Fruit fly (Drosophila melanogaster) whole organism, embryonic: ENCODE measurements around the gene CG4297.
A peak's percentile ranks its signal among the peaks of the same experiment; 100 is the strongest.

Experiments used
- Adf1 ChIP-seq: fragments of 200-800 bp; sonication (Bioruptor generic); IDR thresholded peaks from 2 replicates; pipeline ENCODE4 v1.3.6; 2022; ENCODE audit warnings: missing biosample characterization, missing genetic modification characterization
- B-H1 ChIP-seq: fragments of 200-800 bp; sonication (Bioruptor generic); IDR thresholded peaks from 3 replicates; pipeline ENCODE4 v1.3.6; 2022; ENCODE audit warnings: missing biosample characterization, missing genetic modification characterization
- BEAF-32 ChIP-seq: fragments of 200-800 bp; sonication (Bioruptor generic); optimal IDR thresholded peaks from 3 replicates; lab custom pipeline; 2017; ENCODE audit warnings: missing biosample characterization, missing genetic modification characterization, mild to moderate bottlenecking, moderate library complexity, missing genetic modification reagents
- Blimp-1 ChIP-seq: fragments of 200-800 bp; sonication (Bioruptor generic); optimal IDR thresholded peaks from 3 replicates; lab custom pipeline; 2018; ENCODE audit warnings: missing biosample characterization, missing genetic modification characterization, mild to moderate bottlenecking, moderate library complexity, missing genetic modification reagents
- CG10267 ChIP-seq: fragments of 200-800 bp; sonication (Bioruptor generic); optimal IDR thresholded peaks from 2 replicates; lab custom pipeline; 2018; ENCODE audit warnings: missing biosample characterization, mild to moderate bottlenecking, missing genetic modification characterization, moderate library complexity
- CG12391 ChIP-seq: fragments of 200-800 bp; sonication (Bioruptor generic); optimal IDR thresholded peaks from 3 replicates; lab custom pipeline; 2018; ENCODE audit warnings: missing biosample characterization, mild to moderate bottlenecking, missing genetic modification characterization, moderate library complexity
- CG15011 ChIP-seq: fragments of 200-800 bp; sonication (Bioruptor generic); optimal IDR thresholded peaks from 3 replicates; lab custom pipeline; 2018; ENCODE audit warnings: missing biosample characterization, mild to moderate bottlenecking, missing genetic modification characterization
- CG1603 ChIP-seq: fragments of 200-800 bp; sonication (Bioruptor generic); optimal IDR thresholded peaks from 2 replicates; lab custom pipeline; 2019; ENCODE audit warnings: missing biosample characterization, mild to moderate bottlenecking, missing genetic modification characterization, moderate library complexity
- CG17385 ChIP-seq: fragments of 200-800 bp; sonication (Bioruptor generic); optimal IDR thresholded peaks from 3 replicates; lab custom pipeline; 2018; ENCODE audit warnings: missing biosample characterization, mild to moderate bottlenecking, missing genetic modification characterization
- CG18262 ChIP-seq: fragments of 200-800 bp; optimal IDR thresholded peaks from 3 replicates; lab custom pipeline; 2019; ENCODE audit warnings: missing biosample characterization, mild to moderate bottlenecking, missing genetic modification characterization, moderate library complexity
- CG30403 ChIP-seq: fragments of 200-800 bp; sonication (Bioruptor generic); optimal IDR thresholded peaks from 3 replicates; lab custom pipeline; 2016; ENCODE audit warnings: missing biosample characterization, missing genetic modification characterization
- CG30431 ChIP-seq: fragments of 200-800 bp; sonication (Bioruptor generic); optimal IDR thresholded peaks from 2 replicates; lab custom pipeline; 2017; ENCODE audit warnings: missing biosample characterization, missing genetic modification characterization
- CG31224 ChIP-seq: fragments of 200-800 bp; sonication (Bioruptor generic); IDR thresholded peaks from 2 replicates; pipeline ENCODE4 v1.3.6; 2022; ENCODE audit warnings: missing biosample characterization, missing genetic modification characterization
- CG32767 ChIP-seq: fragments of 200-800 bp; sonication (Bioruptor generic); IDR thresholded peaks from 2 replicates; pipeline ENCODE4 v1.3.6; 2022; ENCODE audit warnings: missing biosample characterization, missing genetic modification characterization
- CG6254 ChIP-seq: fragments of 200-800 bp; sonication (Bioruptor generic); optimal IDR thresholded peaks from 3 replicates; lab custom pipeline; 2017; ENCODE audit warnings: mild to moderate bottlenecking, missing biosample characterization, missing genetic modification reagents, missing genetic modification characterization
- CG6689 ChIP-seq: fragments of 200-800 bp; sonication (Bioruptor generic); IDR thresholded peaks from 2 replicates; pipeline ENCODE4 v1.3.6; 2022; ENCODE audit warnings: missing biosample characterization, missing genetic modification characterization
- CG8944 ChIP-seq: fragments of 200-800 bp; sonication (Bioruptor generic); optimal IDR thresholded peaks from 3 replicates; lab custom pipeline; 2016; ENCODE audit warnings: missing biosample characterization, missing genetic modification characterization
- CG9727 ChIP-seq: fragments of 200-800 bp; sonication (Bioruptor generic); optimal IDR thresholded peaks from 3 replicates; lab custom pipeline; 2017; ENCODE audit warnings: missing biosample characterization, mild to moderate bottlenecking, missing genetic modification characterization
- CHES-1-like ChIP-seq: fragments of 200-800 bp; sonication (Bioruptor generic); optimal IDR thresholded peaks from 2 replicates; lab custom pipeline; 2016; ENCODE audit warnings: missing biosample characterization, missing genetic modification characterization
- CTCF ChIP-seq: fragments of 200-800 bp; sonication (Bioruptor generic); optimal IDR thresholded peaks from 2 replicates; lab custom pipeline; 2017; ENCODE audit warnings: missing biosample characterization, mild to moderate bottlenecking, missing genetic modification characterization, moderate library complexity
- Chrac-16 ChIP-seq: fragments of 200-800 bp; sonication (Bioruptor generic); optimal IDR thresholded peaks from 3 replicates; lab custom pipeline; 2016; ENCODE audit warnings: missing biosample characterization, missing genetic modification characterization
- D19A ChIP-seq: fragments of 200-800 bp; optimal IDR thresholded peaks from 3 replicates; lab custom pipeline; 2019; ENCODE audit warnings: missing biosample characterization, mild to moderate bottlenecking, missing genetic modification characterization, moderate library complexity
- Deaf1 ChIP-seq: fragments of 200-800 bp; optimal IDR thresholded peaks from 3 replicates; lab custom pipeline; 2019; ENCODE audit warnings: missing biosample characterization, mild to moderate bottlenecking, missing genetic modification characterization, moderate library complexity
- ERR ChIP-seq: fragments of 200-800 bp; sonication (Bioruptor generic); optimal IDR thresholded peaks from 2 replicates; lab custom pipeline; 2016; ENCODE audit warnings: missing biosample characterization, missing genetic modification characterization
- Fer1 ChIP-seq: fragments of 200-800 bp; sonication (Bioruptor generic); optimal IDR thresholded peaks from 2 replicates; lab custom pipeline; 2017; ENCODE audit warnings: missing biosample characterization, mild to moderate bottlenecking, missing genetic modification characterization
- Med ChIP-seq: fragments of 200-800 bp; sonication (Bioruptor generic); peaks from one replicate; lab custom pipeline; 2016; ENCODE audit warnings: missing biosample characterization, missing genetic modification characterization, mild to moderate bottlenecking, inconsistent platforms, moderate library complexity
- Pdp1 ChIP-seq, 2 experiments: fragments of 200-800 bp; sonication (Bioruptor generic); optimal IDR thresholded peaks; 3 replicates each; lab custom pipeline; 2016; ENCODE audit warnings: missing biosample characterization in 2 of 2, missing genetic modification characterization in 2 of 2, mild to moderate bottlenecking in 1 of 2, moderate library complexity in 1 of 2
- Rx ChIP-seq: fragments of 200-800 bp; sonication (Bioruptor generic); IDR thresholded peaks from 2 replicates; pipeline ENCODE4 v1.3.6; 2022; ENCODE audit warnings: missing biosample characterization, missing genetic modification characterization
- Ssrp ChIP-seq: fragments of 200-800 bp; sonication (Bioruptor generic); optimal IDR thresholded peaks from 2 replicates; lab custom pipeline; 2018; ENCODE audit warnings: missing biosample characterization, mild to moderate bottlenecking, missing genetic modification characterization, moderate library complexity
- Usf ChIP-seq: fragments of 200-800 bp; sonication (Bioruptor generic); optimal IDR thresholded peaks from 2 replicates; lab custom pipeline; 2017; ENCODE audit warnings: missing genotype, missing biosample characterization, missing genetic modification characterization
- Xbp1 ChIP-seq: fragments of 200-800 bp; sonication (Bioruptor generic); optimal IDR thresholded peaks from 3 replicates; lab custom pipeline; 2016; ENCODE audit warnings: missing biosample characterization, mild to moderate bottlenecking, missing genetic modification characterization
- az2 ChIP-seq: fragments of 200-800 bp; sonication (Bioruptor generic); optimal IDR thresholded peaks from 3 replicates; lab custom pipeline; 2016; ENCODE audit warnings: missing biosample characterization, missing genetic modification characterization
- bcd ChIP-seq: fragments of 200-800 bp; sonication (Bioruptor generic); optimal IDR thresholded peaks from 2 replicates; lab custom pipeline; 2017; ENCODE audit warnings: missing biosample characterization, mild to moderate bottlenecking, missing genetic modification characterization
- bigmax ChIP-seq: fragments of 200-800 bp; sonication (Bioruptor generic); optimal IDR thresholded peaks from 2 replicates; lab custom pipeline; 2018; ENCODE audit warnings: missing biosample characterization, mild to moderate bottlenecking, missing genetic modification characterization
- chm ChIP-seq: fragments of 200-800 bp; sonication (Bioruptor generic); IDR thresholded peaks from 2 replicates; pipeline ENCODE4 v1.3.6; 2022; ENCODE audit warnings: missing biosample characterization, missing genetic modification characterization
- gce ChIP-seq: fragments of 200-800 bp; sonication (Bioruptor generic); IDR thresholded peaks from 3 replicates; pipeline ENCODE4 v1.3.6; 2022; ENCODE audit warnings: missing biosample characterization, missing genetic modification characterization
- gro ChIP-seq: fragments of 200-800 bp; sonication (Bioruptor generic); optimal IDR thresholded peaks from 2 replicates; lab custom pipeline; 2016; ENCODE audit warnings: missing biosample characterization, missing genetic modification characterization
- gsb-n ChIP-seq: fragments of 200-800 bp; sonication (Bioruptor generic); optimal IDR thresholded peaks from 3 replicates; lab custom pipeline; 2018; ENCODE audit warnings: missing biosample characterization, mild to moderate bottlenecking, missing genetic modification characterization
- hbn ChIP-seq: fragments of 200-800 bp; sonication (Bioruptor generic); IDR thresholded peaks from 2 replicates; pipeline ENCODE4 v1.3.6; 2022; ENCODE audit warnings: missing biosample characterization, missing genetic modification characterization; ENCODE audit not compliant: partially characterized antibody
- lov ChIP-seq, 2 experiments: fragments of 200-800 bp in 1 of 2; fragments of >200 bp in 1 of 2; sonication (Bioruptor generic) in 1 of 2; IDR thresholded peaks in 1 of 2; optimal IDR thresholded peaks in 1 of 2; 2 replicates in 1 of 2; 3 replicates in 1 of 2; pipeline versions ENCODE4 v1.3.6 to Lab custom; 2017 to 2022; ENCODE audit warnings: missing biosample characterization in 1 of 2, missing genetic modification characterization in 1 of 2
- pum ChIP-seq: fragments of 200-800 bp; sonication (Bioruptor generic); optimal IDR thresholded peaks from 2 replicates; lab custom pipeline; 2016; ENCODE audit warnings: missing biosample characterization, missing genetic modification characterization
- seq ChIP-seq: fragments of 200-800 bp; sonication (Bioruptor generic); IDR thresholded peaks from 2 replicates; pipeline ENCODE4 v1.3.6; 2022; ENCODE audit warnings: missing biosample characterization, missing genetic modification characterization
- sisA ChIP-seq: fragments of 200-800 bp; sonication (Bioruptor generic); IDR thresholded peaks from 2 replicates; pipeline ENCODE4 v1.3.6; 2022; ENCODE audit warnings: missing biosample characterization, missing genetic modification characterization
- tgo ChIP-seq: fragments of 200-800 bp; sonication (Bioruptor generic); IDR thresholded peaks from 3 replicates; pipeline ENCODE4 v1.3.6; 2022; ENCODE audit warnings: missing biosample characterization, missing genetic modification characterization
- tio ChIP-seq: fragments of 200-800 bp; sonication (Bioruptor generic); optimal IDR thresholded peaks from 2 replicates; lab custom pipeline; 2017; ENCODE audit warnings: missing biosample characterization, missing genetic modification characterization, inconsistent platforms
- unpg ChIP-seq: fragments of 200-800 bp; sonication (Bioruptor generic); optimal IDR thresholded peaks from 3 replicates; lab custom pipeline; 2018; ENCODE audit warnings: missing biosample characterization, mild to moderate bottlenecking, missing genetic modification characterization, moderate library complexity
- vvl ChIP-seq: fragments of 200-800 bp; sonication (Bioruptor generic); IDR thresholded peaks from 2 replicates; pipeline ENCODE4 v1.3.6; 2022; ENCODE audit warnings: missing biosample characterization, missing genetic modification characterization

CG4297 gene

dm6 chr2L:427338-428234 lies 44.4 kb downstream of the CG4297 start (continued):
- TF ChIP-seq vvl (GFP tag; lab: Robert Waterston, UW), result peak; percentile 35; the same call in 1 of the 2 replicates
- TF ChIP-seq tgo, result peak; percentile 28; the same call in 1 of the 3 replicates
- peak; percentile 21 for TF ChIP-seq CG9727 (GFP tag; lab: Kevin White, UChicago)
- TF ChIP-seq CG8944, result peak; percentile 19
- TF ChIP-seq CG6254 (GFP tag; lab: Kevin White, UChicago), result peak; percentile 40
- TF ChIP-seq Ssrp (tag; lab: Kevin White, UChicago), result no peak
- TF ChIP-seq az2 (GFP tag; lab: Kevin White, UChicago), result peak; percentile 16
- peak; percentile 12 for TF ChIP-seq bcd (GFP tag; lab: Kevin White, UChicago)
- TF ChIP-seq lov (optimal IDR thresholded peaks at IDR 0.05; lab: Kevin White, UChicago), result no peak
- TF ChIP-seq lov (GFP tag; IDR thresholded peaks at IDR 0.05; lab: Robert Waterston, UW), result 0 out of 3 replicates have a peak, but pooled peaks have one; percentile 66
- TF ChIP-seq chm (GFP tag; lab: Robert Waterston, UW), result peak; percentile 24; the same call in 1 of the 2 replicates
- TF ChIP-seq tio, result peak; percentile 53
- peak; percentile 35 for TF ChIP-seq sisA
- TF ChIP-seq CG12391 (tag; lab: Kevin White, UChicago), result peak; percentile 16
- no peak for TF ChIP-seq gce
- no peak for TF ChIP-seq pum (GFP tag; lab: Kevin White, UChicago)
- peak in 1 of 2 experiments; percentile 13 for TF ChIP-seq Pdp1 (GFP tag; optimal IDR thresholded peaks at IDR 0.05; lab: Kevin White, UChicago)
- TF ChIP-seq CG30403 (GFP tag; lab: Kevin White, UChicago), result peak; percentile 25
- TF ChIP-seq Chrac-16 (GFP tag; lab: Kevin White, UChicago), result peak; percentile 22
- TF ChIP-seq CG1603 (tag; lab: Kevin White, UChicago), result peak; percentile 41
- TF ChIP-seq Xbp1 (GFP tag; lab: Kevin White, UChicago), result peak; percentile 27
- TF ChIP-seq CG17385 (GFP tag; lab: Kevin White, UChicago), result peak; percentile 5
- peak; percentile 18 for TF ChIP-seq CG30431 (GFP tag; lab: Kevin White, UChicago)
- TF ChIP-seq Rx, result 0 out of 2 replicates have a peak, but pooled peaks have one; percentile 10
- TF ChIP-seq Adf1, result peak; percentile 28; the same call in 1 of the 2 replicates
- TF ChIP-seq CG6689 (GFP tag; lab: Robert Waterston, UW), result peak; percentile 56
- peak; percentile 22 for TF ChIP-seq CG18262 (tag; lab: Kevin White, UChicago)

DNA sequence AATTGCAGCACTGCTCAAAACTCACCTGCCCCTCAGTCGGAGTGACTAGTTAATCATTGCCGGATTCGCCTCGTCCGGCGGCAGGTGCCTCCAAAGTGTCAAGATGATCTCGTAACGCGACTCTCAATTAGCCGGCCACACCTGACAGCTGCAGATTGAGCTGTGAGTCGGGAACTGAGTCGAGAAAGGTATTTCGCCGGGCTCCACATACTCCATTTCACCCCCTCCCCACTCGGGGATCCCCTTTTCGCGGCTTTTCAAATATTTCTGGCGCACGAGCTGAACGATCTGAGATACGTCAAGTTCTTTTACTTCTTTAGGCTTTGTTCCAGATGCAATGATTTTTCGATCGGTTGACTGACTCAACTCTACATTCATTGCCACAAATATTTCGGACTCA lies 45.6 kb downstream of the CG4297 start:
- TF ChIP-seq gsb-n (no peak), CG10267 (tag; lab: Kevin White, UChicago) (no peak), Med (peak; percentile 17)

DNA sequence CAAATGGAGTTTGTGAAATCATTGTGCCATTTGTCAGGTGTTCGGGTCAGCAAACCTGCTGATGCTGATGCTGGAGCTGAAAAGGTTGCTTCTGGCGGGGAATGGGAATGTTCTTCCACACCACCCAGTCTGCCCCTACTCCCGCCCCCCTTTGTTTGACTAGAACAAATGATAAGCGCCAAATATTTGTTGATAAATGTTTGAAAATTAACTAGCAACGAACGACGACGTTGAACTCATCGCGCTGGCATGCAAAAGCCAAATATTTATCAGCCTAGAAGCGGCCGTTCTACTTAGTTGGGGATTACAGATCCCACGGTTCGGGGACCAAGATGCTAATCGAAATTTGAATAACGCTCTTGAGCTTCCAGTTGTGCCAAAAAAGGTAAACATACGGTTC lies 46.5 kb downstream of the CG4297 start:
- no peak for TF ChIP-seq hbn (GFP tag; lab: Robert Waterston, UW)
- TF ChIP-seq gro (GFP tag; lab: Kevin White, UChicago), result no peak
- TF ChIP-seq B-H1 (GFP tag; lab: Robert Waterston, UW), result no peak
- TF ChIP-seq CTCF (GFP tag; lab: Kevin White, UChicago), result no peak
- TF ChIP-seq CHES-1-like, result no peak
- peak; percentile 8 for TF ChIP-seq Blimp-1
- peak; percentile 3 for TF ChIP-seq unpg
- TF ChIP-seq D19A, result no peak
- TF ChIP-seq Fer1 (GFP tag; lab: Kevin White, UChicago), result peak; percentile 21
- no peak for TF ChIP-seq CG32767 (GFP tag; lab: Robert Waterston, UW)
- no peak for TF ChIP-seq CG31224 (GFP tag; lab: Robert Waterston, UW)
- TF ChIP-seq CG15011, result no peak
- TF ChIP-seq CG18262 (tag; lab: Kevin White, UChicago), result no peak
- no peak for TF ChIP-seq Usf
- no peak for TF ChIP-seq ERR (GFP tag; lab: Kevin White, UChicago)
- TF ChIP-seq bigmax (GFP tag; lab: Kevin White, UChicago), result no peak
- TF ChIP-seq seq (GFP tag; lab: Robert Waterston, UW), result no peak
- TF ChIP-seq Deaf1 (tag; lab: Kevin White, UChicago), result no peak
- TF ChIP-seq BEAF-32 (GFP tag; lab: Kevin White, UChicago), result no peak
- peak; percentile 76 for TF ChIP-seq Med
